Fruit fly (Drosophila melanogaster): Measurements from ENCODE around the gene Sh3beta.

The Sh3beta gene

DNA sequence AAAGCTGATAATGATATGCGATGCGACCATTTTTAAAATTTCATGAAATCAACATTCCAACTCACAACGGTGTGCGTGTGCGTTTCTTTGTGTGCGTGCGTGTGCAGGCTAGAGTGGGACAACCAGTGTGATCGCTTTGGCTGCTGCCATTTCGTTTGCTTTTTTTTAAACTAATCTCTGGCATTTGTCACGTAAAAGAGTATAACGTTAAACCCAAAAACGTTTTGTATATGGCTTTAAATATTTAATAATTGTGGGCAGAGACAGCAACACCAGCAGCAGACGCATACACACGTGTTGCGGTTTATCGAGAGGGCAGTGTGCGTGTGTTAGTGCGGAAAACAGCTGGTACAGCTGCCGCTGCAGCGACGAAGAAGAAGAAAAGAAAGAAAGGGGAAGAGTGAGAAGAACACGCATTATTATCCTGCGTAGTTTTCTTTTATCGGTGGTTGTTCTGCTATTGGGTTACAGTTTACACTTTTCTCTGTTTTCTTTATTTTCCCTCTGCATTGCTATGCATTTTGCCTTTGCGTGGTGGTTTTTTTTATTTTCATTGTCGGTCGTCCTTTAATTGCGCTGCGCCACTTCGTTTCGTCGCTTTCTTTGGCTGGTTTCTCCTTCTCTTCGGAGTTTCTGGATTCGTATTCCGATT, 1.3 kb upstream of the Sh3beta start (continued):
- TF ChIP-seq tgo (GFP tag; IDR thresholded peaks at IDR 0.05) = no peak
- no peak for TF ChIP-seq zf30C (GFP tag; optimal IDR thresholded peaks at IDR 0.05)
- TF ChIP-seq CG7271 (tag; optimal IDR thresholded peaks at IDR 0.05) = no peak
- TF ChIP-seq Optix (GFP tag; IDR thresholded peaks at IDR 0.05) = no peak
- TF ChIP-seq Dfd (GFP tag; optimal IDR thresholded peaks at IDR 0.05) = no peak
- TF ChIP-seq unpg (GFP tag; optimal IDR thresholded peaks at IDR 0.05) = no peak
- no peak for TF ChIP-seq vfl (GFP tag; optimal IDR thresholded peaks at IDR 0.05)
- TF ChIP-seq CG15073 (GFP tag; optimal IDR thresholded peaks at IDR 0.05) = no peak
- TF ChIP-seq bowl (GFP tag; IDR thresholded peaks at IDR 0.05) = no peak
- TF ChIP-seq Bgb (GFP tag; IDR thresholded peaks at IDR 0.05; ENCODE audit: partially characterized antibody) = peak; percentile 14; the same call in 1 of the 2 replicates
- TF ChIP-seq CG4854 (GFP tag; optimal IDR thresholded peaks at IDR 0.05) = no peak
- no peak for TF ChIP-seq D19A (tag; optimal IDR thresholded peaks at IDR 0.05)
- TF ChIP-seq CG14667 (GFP tag; IDR thresholded peaks at IDR 0.05) = no peak
- TF ChIP-seq knrl (GFP tag; IDR thresholded peaks at IDR 0.05; ENCODE audit: partially characterized antibody) = 0 out of 3 replicates have a peak, but pooled peaks have one; percentile 21
- TF ChIP-seq dati (GFP tag; IDR thresholded peaks at IDR 0.05) = no peak
- TF ChIP-seq chinmo (GFP tag; IDR thresholded peaks at IDR 0.05; ENCODE audit: partially characterized antibody) = peak; percentile 87
- TF ChIP-seq bsh (GFP tag; optimal IDR thresholded peaks at IDR 0.05) = no peak
- TF ChIP-seq CG4820 (GFP tag; optimal IDR thresholded peaks at IDR 0.05) = no peak
- TF ChIP-seq phol (tag; optimal IDR thresholded peaks at IDR 0.05) = peak; percentile 58
- no peak for TF ChIP-seq usp (GFP tag; optimal IDR thresholded peaks at IDR 0.05)
- no peak for TF ChIP-seq CG6689 (GFP tag; IDR thresholded peaks at IDR 0.05)
- no peak for TF ChIP-seq CG16813 (GFP tag; IDR thresholded peaks at IDR 0.05; ENCODE audit: partially characterized antibody)
- no peak for TF ChIP-seq grn (GFP tag; optimal IDR thresholded peaks at IDR 0.05)
- no peak for TF ChIP-seq otp (GFP tag; IDR thresholded peaks at IDR 0.05)
- no peak for TF ChIP-seq Asciz (GFP tag; optimal IDR thresholded peaks at IDR 0.05)
- TF ChIP-seq Bdp1 (GFP tag; optimal IDR thresholded peaks at IDR 0.05) = no peak
- no peak for TF ChIP-seq inv (GFP tag; IDR thresholded peaks at IDR 0.05; ENCODE audit: partially characterized antibody)
- no peak for TF ChIP-seq bigmax (GFP tag; optimal IDR thresholded peaks at IDR 0.05)
- TF ChIP-seq ara (GFP tag; IDR thresholded peaks at IDR 0.05) = no peak
- no peak for TF ChIP-seq D19B (GFP tag; optimal IDR thresholded peaks at IDR 0.05)
- no peak for TF ChIP-seq Ssrp (tag; optimal IDR thresholded peaks at IDR 0.05)
- TF ChIP-seq CG10543 (GFP tag; optimal IDR thresholded peaks at IDR 0.05) = no peak
- peak; percentile 44 for TF ChIP-seq kni (GFP tag; optimal IDR thresholded peaks at IDR 0.05)
- no peak for TF ChIP-seq Hr39 (optimal IDR thresholded peaks at IDR 0.05)
- no peak for TF ChIP-seq CG9727 (GFP tag; optimal IDR thresholded peaks at IDR 0.05)
- no peak for TF ChIP-seq Trl (optimal IDR thresholded peaks at IDR 0.05)
- no peak for TF ChIP-seq Trl (GFP tag; optimal IDR thresholded peaks at IDR 0.05)
- no peak for TF ChIP-seq HLH54F (GFP tag; optimal IDR thresholded peaks at IDR 0.05)
- no peak for TF ChIP-seq CG18476 (GFP tag; optimal IDR thresholded peaks at IDR 0.05)
- TF ChIP-seq CG13624 (GFP tag; optimal IDR thresholded peaks at IDR 0.05) = no peak
- no peak for TF ChIP-seq CG3407 (GFP tag; optimal IDR thresholded peaks at IDR 0.05)
- TF ChIP-seq CG30020 (tag; optimal IDR thresholded peaks at IDR 0.05) = no peak
- TF ChIP-seq bcd (GFP tag; optimal IDR thresholded peaks at IDR 0.05) = no peak
- TF ChIP-seq CG11085 (GFP tag; IDR thresholded peaks at IDR 0.05) = no peak
- TF ChIP-seq Oaz (GFP tag; IDR thresholded peaks at IDR 0.05) = no peak
- no peak for TF ChIP-seq az2 (GFP tag; optimal IDR thresholded peaks at IDR 0.05)
- no peak for TF ChIP-seq aop (GFP tag; IDR thresholded peaks at IDR 0.05)
- no peak for TF ChIP-seq dmrt99B (tag; optimal IDR thresholded peaks at IDR 0.05)
- no peak for TF ChIP-seq mld (GFP tag; IDR thresholded peaks at IDR 0.05; ENCODE audit: partially characterized antibody)
- no peak for TF ChIP-seq sc (optimal IDR thresholded peaks at IDR 0.05)
- TF ChIP-seq sc (GFP tag; optimal IDR thresholded peaks at IDR 0.05) = no peak
- no peak for TF ChIP-seq pb (GFP tag; optimal IDR thresholded peaks at IDR 0.05)
